Worm (Caenorhabditis elegans) whole organism, L2 larva: ENCODE results near the gene uba-1.
"Not testable (repeated sequence)": the region's sequence is repeated elsewhere in the genome, so short reads cannot be mapped to it uniquely, and the experiment has no call there.

Experiments
- R02D3.7 ChIP-seq: fragments of 150-350 bp; optimal IDR thresholded peaks from 2 replicates; lab custom pipeline; 2014; ENCODE audit warnings: missing biosample characterization, missing genetic modification characterization
- aly-2 ChIP-seq: fragments of 150-350 bp; optimal IDR thresholded peaks from 2 replicates; lab custom pipeline; 2014; ENCODE audit warnings: missing biosample characterization, missing genetic modification characterization
- ama-1 ChIP-seq: fragments of 150-350 bp; optimal IDR thresholded peaks from 2 replicates; lab custom pipeline; 2018; ENCODE audit warnings: inconsistent platforms
- blmp-1 ChIP-seq: sonication (generic microtip); optimal IDR thresholded peaks from 2 replicates; lab custom pipeline; 2017; ENCODE audit warnings: missing genetic modification characterization, mild to moderate bottlenecking, missing compliant biosample characterization, antibody characterized with exemption, moderate library complexity; ENCODE audit not compliant: insufficient read depth
- ceh-16 ChIP-seq: fragments of 150-350 bp; optimal IDR thresholded peaks from 2 replicates; lab custom pipeline; 2014; ENCODE audit warnings: missing biosample characterization, missing genetic modification characterization
- dmd-4 ChIP-seq: sonication (generic microtip); optimal IDR thresholded peaks from 2 replicates; lab custom pipeline; 2017; ENCODE audit warnings: missing biosample characterization, missing genetic modification characterization
- egl-27 ChIP-seq: sonication (generic microtip); optimal IDR thresholded peaks from 3 replicates; lab custom pipeline; 2017; ENCODE audit warnings: missing biosample characterization, missing genetic modification reagents, missing genetic modification characterization
- elt-1 ChIP-seq: fragments of 150-350 bp; optimal IDR thresholded peaks from 2 replicates; lab custom pipeline; 2014; ENCODE audit warnings: missing biosample characterization, missing genetic modification characterization
- elt-3 ChIP-seq: sonication (generic microtip); optimal IDR thresholded peaks from 2 replicates; lab custom pipeline; 2017; ENCODE audit warnings: missing biosample characterization, missing genetic modification characterization
- fos-1 ChIP-seq: fragments of 150-350 bp; optimal IDR thresholded peaks from 2 replicates; lab custom pipeline; 2014; ENCODE audit warnings: missing biosample characterization, missing genetic modification characterization
- lin-11 ChIP-seq: fragments of 150-350 bp; sonication (generic microtip); optimal IDR thresholded peaks from 2 replicates; lab custom pipeline; 2014; ENCODE audit warnings: missing biosample characterization, missing genetic modification characterization, inconsistent platforms, mixed read lengths
- lin-13 ChIP-seq: fragments of 150-350 bp; optimal IDR thresholded peaks from 2 replicates; lab custom pipeline; 2014; ENCODE audit warnings: missing biosample characterization, missing genetic modification reagents, missing genetic modification characterization
- lin-39 ChIP-seq: fragments of 150-350 bp; optimal IDR thresholded peaks from 2 replicates; lab custom pipeline; 2014; ENCODE audit warnings: missing biosample characterization, missing genetic modification reagents, missing genetic modification characterization
- lsy-2 ChIP-seq, 2 experiments: fragments of 150-350 bp in 1 of 2; sonication (generic microtip) in 1 of 2; optimal IDR thresholded peaks; 2 replicates each; lab custom pipeline; 2014 to 2017; ENCODE audit warnings: missing biosample characterization in 2 of 2, missing genetic modification characterization in 2 of 2
- mab-5 ChIP-seq: fragments of 150-350 bp; optimal IDR thresholded peaks from 2 replicates; lab custom pipeline; 2014; ENCODE audit warnings: missing biosample characterization, missing genetic modification characterization
- nhr-11 ChIP-seq: fragments of 150-350 bp; optimal IDR thresholded peaks from 2 replicates; lab custom pipeline; 2014; ENCODE audit warnings: missing biosample characterization, missing genetic modification characterization
- nhr-12 ChIP-seq: fragments of 150-350 bp; optimal IDR thresholded peaks from 2 replicates; lab custom pipeline; 2014; ENCODE audit warnings: missing biosample characterization, missing genetic modification characterization
- nhr-129 ChIP-seq: fragments of 150-350 bp; optimal IDR thresholded peaks from 2 replicates; lab custom pipeline; 2014; ENCODE audit warnings: missing biosample characterization, missing genetic modification characterization
- nhr-21 ChIP-seq: fragments of 150-350 bp; optimal IDR thresholded peaks from 2 replicates; lab custom pipeline; 2014; ENCODE audit warnings: missing biosample characterization, missing genetic modification characterization
- nhr-6 ChIP-seq: fragments of 150-350 bp; optimal IDR thresholded peaks from 2 replicates; lab custom pipeline; 2014; ENCODE audit warnings: missing biosample characterization, missing genetic modification characterization
- nhr-77 ChIP-seq: fragments of 150-350 bp; optimal IDR thresholded peaks from 2 replicates; lab custom pipeline; 2014; ENCODE audit warnings: missing biosample characterization, missing genetic modification characterization
- sem-4 ChIP-seq: fragments of 150-350 bp; optimal IDR thresholded peaks from 2 replicates; lab custom pipeline; 2014; ENCODE audit warnings: missing biosample characterization, missing genetic modification reagents, missing genetic modification characterization
- skn-1 ChIP-seq: sonication (generic microtip); optimal IDR thresholded peaks from 2 replicates; lab custom pipeline; 2017; ENCODE audit warnings: missing biosample characterization, missing genetic modification characterization
- sma-3 ChIP-seq: sonication (generic microtip); optimal IDR thresholded peaks from 2 replicates; lab custom pipeline; 2016; ENCODE audit warnings: missing genetic modification reagents, missing genetic modification characterization, missing compliant biosample characterization
- snpc-4 ChIP-seq: fragments of 150-350 bp; optimal IDR thresholded peaks from 2 replicates; lab custom pipeline; 2014; ENCODE audit warnings: missing biosample characterization, missing genetic modification characterization
- unc-39 ChIP-seq: fragments of 150-350 bp; optimal IDR thresholded peaks from 2 replicates; lab custom pipeline; 2014; ENCODE audit warnings: missing biosample characterization, missing genetic modification characterization
- unc-55 ChIP-seq: fragments of 150-350 bp; sonication (generic microtip); optimal IDR thresholded peaks from 3 replicates; lab custom pipeline; 2014; ENCODE audit warnings: missing biosample characterization, missing genetic modification reagents, missing genetic modification characterization
- ztf-1 ChIP-seq: fragments of 200-800 bp; sonication (Bioruptor generic); conservative IDR thresholded peaks from 2 replicates; pipeline ENCODE4 v1.3.6; 2022; ENCODE audit warnings: missing genetic modification characterization, missing compliant biosample characterization
- ztf-11 ChIP-seq: sonication (generic microtip); optimal IDR thresholded peaks from 2 replicates; lab custom pipeline; 2017; ENCODE audit warnings: missing biosample characterization, missing genetic modification characterization
- ztf-4 ChIP-seq: fragments of 150-350 bp; optimal IDR thresholded peaks from 2 replicates; lab custom pipeline; 2014; ENCODE audit warnings: missing biosample characterization, missing genetic modification characterization

Gene uba-1

DNA sequence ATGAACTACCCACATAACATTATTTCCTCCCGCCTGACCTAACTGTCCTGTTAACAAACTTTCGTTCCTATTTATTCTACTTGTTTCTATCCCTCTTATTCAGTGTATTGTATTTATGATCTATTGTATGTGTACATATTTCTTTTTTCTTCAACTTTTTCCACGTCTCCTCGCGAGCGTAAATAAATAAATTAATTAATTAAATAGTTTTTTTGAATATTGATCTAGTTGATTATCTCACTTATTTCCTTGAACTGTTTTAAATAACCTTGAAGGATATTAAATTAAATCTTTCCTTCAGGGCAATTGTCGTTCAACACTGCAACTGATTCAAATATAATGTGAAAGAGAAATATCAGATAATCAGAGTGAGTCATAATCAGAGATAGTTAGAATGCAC is 48.1 kb upstream of the uba-1 start, which contains the start of gene frk-1:
Gene frk-1, plus strand, starts transcription at position 301 of the 400 bp plus-strand sequence.
- TF ChIP-seq aly-2 (tag; lab: Kevin White, UChicago): no peak
- no peak for TF ChIP-seq nhr-77
- no peak for TF ChIP-seq R02D3.7 (tag; lab: Kevin White, UChicago)
- TF ChIP-seq sem-4 (tag; lab: Kevin White, UChicago): no peak
- no peak for TF ChIP-seq lin-11 (tag; lab: Kevin White, UChicago)
- no peak for TF ChIP-seq ztf-4 (tag; lab: Kevin White, UChicago)
- TF ChIP-seq nhr-21: no peak
- no peak for TF ChIP-seq mab-5 (tag; lab: Kevin White, UChicago)
- no peak for TF ChIP-seq elt-1 (tag; lab: Kevin White, UChicago)
- TF ChIP-seq ama-1 (lab: Kevin White, UChicago): no peak
- no peak for TF ChIP-seq dmd-4 (tag; lab: Kevin White, UChicago)
- no peak for TF ChIP-seq lin-13 (GFP tag; lab: Kevin White, UChicago)
- TF ChIP-seq snpc-4 (tag; lab: Kevin White, UChicago): no peak
- no peak for TF ChIP-seq ztf-1

DNA sequence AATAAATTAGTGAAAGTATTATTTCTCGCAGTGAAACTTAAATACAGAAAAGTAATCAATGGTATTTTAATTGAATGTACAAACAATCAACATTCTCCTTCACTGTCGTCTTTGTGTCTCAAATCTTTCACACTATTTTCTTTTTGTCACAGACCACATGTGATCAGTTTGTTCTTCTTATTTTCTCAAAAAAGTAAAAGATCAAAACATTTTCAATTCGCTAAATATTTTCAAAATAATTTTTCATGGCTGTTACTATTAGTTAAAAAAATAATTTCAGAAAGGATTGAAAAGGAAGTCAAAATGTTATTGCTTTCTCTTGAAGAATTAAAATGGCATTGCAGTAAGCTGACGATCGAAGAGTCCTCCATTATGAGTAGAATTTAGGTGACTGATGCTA is 46.1 kb upstream of the uba-1 start, which contains the start of gene dhs-31:
Gene dhs-31, minus strand, starts transcription at position 101 of the 400 bp plus-strand sequence.
- no peak for TF ChIP-seq sma-3 (GFP tag; lab: Kevin White, UChicago)
- no peak for TF ChIP-seq skn-1
- no peak for TF ChIP-seq unc-55 (GFP tag; lab: Kevin White, UChicago)
- no peak for TF ChIP-seq egl-27
- TF ChIP-seq R02D3.7 (tag; lab: Kevin White, UChicago): no peak
- no peak for TF ChIP-seq mab-5 (tag; lab: Kevin White, UChicago)
- no peak for TF ChIP-seq fos-1 (tag; lab: Kevin White, UChicago)
- no peak for TF ChIP-seq blmp-1 (tag; lab: Kevin White, UChicago)
- TF ChIP-seq nhr-129 (tag; lab: Kevin White, UChicago): no peak

DNA sequence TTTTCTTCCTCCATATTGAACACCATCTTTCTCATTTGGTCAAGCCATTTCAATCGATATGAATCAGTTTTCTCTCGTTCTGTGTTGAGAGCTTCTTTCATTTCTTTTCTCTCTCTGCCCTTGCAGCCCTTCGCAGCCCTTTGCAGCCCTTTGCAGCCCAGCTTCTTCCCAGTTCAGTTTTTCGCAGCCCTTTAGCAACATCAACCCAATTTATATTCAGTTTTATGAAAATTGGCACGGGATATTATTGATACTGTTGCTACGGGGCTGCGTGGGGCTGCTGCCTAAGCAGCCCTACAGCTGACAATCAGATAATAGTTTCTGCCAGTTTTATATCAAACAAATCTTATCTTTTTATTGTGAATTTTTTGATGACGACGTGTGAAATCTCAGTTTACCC is 42.2 kb upstream of the uba-1 start, which contains the start of gene F44D12.10:
Gene F44D12.10, minus strand, starts transcription at position 101 of the 400 bp plus-strand sequence.
- TF ChIP-seq lin-13 (GFP tag; lab: Kevin White, UChicago): no peak
- TF ChIP-seq sma-3 (GFP tag; lab: Kevin White, UChicago): no peak
- no peak for TF ChIP-seq fos-1 (tag; lab: Kevin White, UChicago)
- TF ChIP-seq ztf-11 (tag; lab: Kevin White, UChicago): no peak
- TF ChIP-seq ceh-16 (tag; lab: Kevin White, UChicago): no peak
- TF ChIP-seq, all 48 proteins: peak for 0

DNA sequence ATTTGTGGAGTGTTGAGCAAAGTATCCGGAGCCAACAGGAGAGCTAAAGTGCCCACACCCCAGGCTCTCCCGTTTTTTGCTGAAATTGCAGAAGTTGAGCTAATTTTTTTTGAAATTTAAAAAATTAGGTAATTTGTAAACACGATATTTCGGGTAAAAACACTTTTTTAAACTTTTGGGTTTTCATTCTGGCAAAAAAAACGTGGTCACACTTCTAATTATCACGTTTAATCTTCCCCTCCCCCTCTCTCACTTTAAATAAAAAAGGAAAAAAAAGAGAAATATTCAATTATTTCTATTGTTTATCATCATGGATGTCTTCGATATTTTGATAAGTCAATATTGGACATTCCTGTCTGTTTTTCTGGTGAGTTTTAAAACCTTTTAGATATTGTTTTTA is 38.3 kb upstream of the uba-1 start, which contains the start of gene F44D12.6:
Gene F44D12.6, plus strand, starts transcription at position 301 of the 400 bp plus-strand sequence.
- TF ChIP-seq nhr-6 (tag; lab: Kevin White, UChicago) (no peak), egl-27 (no peak), ceh-16 (tag; lab: Kevin White, UChicago) (no peak), fos-1 (tag; lab: Kevin White, UChicago) (no peak), R02D3.7 (tag; lab: Kevin White, UChicago) (no peak), skn-1 (no peak), nhr-11 (tag; lab: Kevin White, UChicago) (no peak), lsy-2 (tag; optimal IDR thresholded peaks at IDR 0.05; lab: Kevin White, UChicago) (no peak), aly-2 (tag; lab: Kevin White, UChicago) (no peak), elt-3 (tag; lab: Kevin White, UChicago) (no peak), elt-1 (tag; lab: Kevin White, UChicago) (no peak), blmp-1 (tag; lab: Kevin White, UChicago) (no peak), nhr-12 (tag; lab: Kevin White, UChicago) (no peak)

DNA sequence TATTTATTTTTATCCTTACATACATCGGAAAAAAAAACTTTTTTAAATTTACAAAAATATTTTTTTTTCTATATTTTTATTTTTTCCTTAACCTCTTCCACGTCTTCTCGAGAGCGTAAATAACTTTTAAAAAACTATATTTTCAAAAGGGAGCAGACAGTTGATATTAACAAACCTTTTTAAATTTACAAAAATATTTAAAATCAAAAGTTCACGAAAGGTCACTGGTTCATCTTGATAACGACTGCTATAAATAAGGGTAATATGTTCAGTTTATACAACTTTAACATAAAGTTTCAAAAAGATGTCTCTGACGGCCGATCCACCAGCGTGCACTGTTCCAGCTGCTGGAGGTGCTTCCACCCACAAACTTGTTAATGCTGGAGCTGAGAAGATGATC is 34.0 kb upstream of the uba-1 start, which contains the start of the genes F44D12.16 and msd-2:
Gene F44D12.16, plus strand, starts transcription at position 301 of the 400 bp plus-strand sequence.
Gene msd-2, plus strand, starts transcription at position 305 of the 400 bp plus-strand sequence.
- TF ChIP-seq elt-1, elt-3, mab-5 (tag; lab: Kevin White, UChicago): not testable (repeated sequence)

DNA sequence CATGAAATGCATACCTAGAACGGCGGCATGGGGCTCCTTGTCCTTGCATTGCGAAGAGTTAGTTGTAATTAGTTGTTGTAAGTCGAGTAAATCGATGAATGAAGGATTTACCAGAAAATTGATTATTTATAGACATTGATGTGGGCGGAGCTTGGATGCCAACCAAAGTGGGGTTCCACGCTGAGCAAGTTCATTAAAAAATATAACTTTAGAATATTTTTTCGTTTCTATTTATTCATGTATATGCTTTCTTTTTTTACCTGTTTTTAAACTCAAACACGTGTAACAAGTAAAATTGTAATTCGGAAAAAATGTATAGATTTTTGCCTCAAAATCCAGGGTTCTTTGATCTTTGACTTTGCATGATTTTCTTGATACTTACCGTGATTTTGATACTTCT is 32.8 kb upstream of the uba-1 start, which contains the start of gene gipc-2:
Gene gipc-2, minus strand, starts transcription at position 101 of the 400 bp plus-strand sequence.
- TF ChIP-seq ceh-16 (tag; lab: Kevin White, UChicago) (no peak), unc-39 (no peak), lin-39 (tag; lab: Kevin White, UChicago) (no peak), sem-4 (tag; lab: Kevin White, UChicago) (no peak), ztf-11 (tag; lab: Kevin White, UChicago) (no peak), fos-1 (tag; lab: Kevin White, UChicago) (no peak), ztf-4 (tag; lab: Kevin White, UChicago) (no peak), nhr-77 (no peak)
